Fruit fly (Drosophila melanogaster) whole organism, embryonic: Measurements from ENCODE around the gene CG7879.

ENCODE experiments used
- Adf1 ChIP-seq: fragments of 200-800 bp; sonication (Bioruptor generic); IDR thresholded peaks from 2 replicates; pipeline ENCODE4 v1.3.6; 2022; ENCODE audit warnings: missing biosample characterization, missing genetic modification characterization
- Bgb ChIP-seq: fragments of 200-800 bp; sonication (Bioruptor generic); IDR thresholded peaks from 2 replicates; pipeline ENCODE4 v1.3.6; 2022; ENCODE audit warnings: missing biosample characterization, missing genetic modification characterization; ENCODE audit not compliant: partially characterized antibody
- CG10431 ChIP-seq: fragments of 200-800 bp; sonication (Bioruptor generic); optimal IDR thresholded peaks from 3 replicates; lab custom pipeline; 2018; ENCODE audit warnings: missing biosample characterization, mild to moderate bottlenecking, missing genetic modification characterization
- CG10462 ChIP-seq: fragments of 200-800 bp; sonication (Bioruptor generic); optimal IDR thresholded peaks from 2 replicates; lab custom pipeline; 2016; ENCODE audit warnings: missing biosample characterization, missing genetic modification characterization
- CG12104 ChIP-seq: fragments of 200-800 bp; sonication (Bioruptor generic); optimal IDR thresholded peaks from 3 replicates; lab custom pipeline; 2016; ENCODE audit warnings: missing biosample characterization, missing genetic modification characterization
- CG12299 ChIP-seq: fragments of 200-800 bp; sonication (Bioruptor generic); optimal IDR thresholded peaks from 2 replicates; lab custom pipeline; 2018; ENCODE audit warnings: missing biosample characterization, mild to moderate bottlenecking, missing genetic modification characterization
- CG12744 ChIP-seq: fragments of 200-800 bp; sonication (Bioruptor generic); optimal IDR thresholded peaks from 2 replicates; lab custom pipeline; 2016; ENCODE audit warnings: missing biosample characterization, missing genetic modification characterization
- CG13287 ChIP-seq: fragments of 200-800 bp; sonication (Bioruptor generic); IDR thresholded peaks from 2 replicates; pipeline ENCODE4 v1.3.6; 2022; ENCODE audit warnings: missing biosample characterization, missing genetic modification characterization; ENCODE audit not compliant: partially characterized antibody
- CG13894 ChIP-seq: fragments of 200-800 bp; sonication (Bioruptor generic); optimal IDR thresholded peaks from 3 replicates; lab custom pipeline; 2018; ENCODE audit warnings: missing biosample characterization, mild to moderate bottlenecking, missing genetic modification characterization, moderate library complexity
- CG14014 ChIP-seq: fragments of 200-800 bp; sonication (Bioruptor generic); IDR thresholded peaks from 2 replicates; pipeline ENCODE4 v1.3.6; 2022; ENCODE audit warnings: missing biosample characterization, missing genetic modification characterization
- CG14710 ChIP-seq: fragments of 200-800 bp; sonication (Bioruptor generic); optimal IDR thresholded peaks from 3 replicates; lab custom pipeline; 2019; ENCODE audit warnings: missing biosample characterization, mild to moderate bottlenecking, missing genetic modification characterization, moderate library complexity
- CG15514 ChIP-seq: fragments of 200-800 bp; sonication (Bioruptor generic); optimal IDR thresholded peaks from 3 replicates; lab custom pipeline; 2017; ENCODE audit warnings: missing biosample characterization, missing genetic modification characterization, mild to moderate bottlenecking, moderate library complexity, missing genetic modification reagents
- CG16779 ChIP-seq: fragments of 200-800 bp; sonication (Bioruptor generic); IDR thresholded peaks from 2 replicates; pipeline ENCODE4 v1.3.6; 2022; ENCODE audit warnings: missing biosample characterization, missing genetic modification characterization
- CG17186 ChIP-seq: fragments of 200-800 bp; sonication (Bioruptor generic); optimal IDR thresholded peaks from 3 replicates; lab custom pipeline; 2017; ENCODE audit warnings: missing biosample characterization, missing genetic modification reagents, missing genetic modification characterization
- CG17612 ChIP-seq: fragments of 200-800 bp; sonication (Bioruptor generic); IDR thresholded peaks from 2 replicates; pipeline ENCODE4 v1.3.6; 2022; ENCODE audit warnings: missing biosample characterization, missing genetic modification characterization
- CG17829 ChIP-seq: fragments of 200-800 bp; optimal IDR thresholded peaks from 2 replicates; lab custom pipeline; 2019; ENCODE audit warnings: missing biosample characterization, mild to moderate bottlenecking, missing genetic modification characterization, moderate library complexity
- CG3407 ChIP-seq: fragments of 200-800 bp; sonication (Bioruptor generic); optimal IDR thresholded peaks from 2 replicates; lab custom pipeline; 2018; ENCODE audit warnings: missing biosample characterization, mild to moderate bottlenecking, missing genetic modification characterization
- CG34376 ChIP-seq: fragments of 200-800 bp; sonication (Bioruptor generic); optimal IDR thresholded peaks from 2 replicates; lab custom pipeline; 2018; ENCODE audit warnings: missing biosample characterization, mild to moderate bottlenecking, missing genetic modification characterization
- CG4360 ChIP-seq: fragments of 200-800 bp; sonication (Bioruptor generic); IDR thresholded peaks from 2 replicates; pipeline ENCODE4 v1.3.6; 2022; ENCODE audit warnings: missing biosample characterization, missing genetic modification characterization
- CG6689 ChIP-seq: fragments of 200-800 bp; sonication (Bioruptor generic); IDR thresholded peaks from 2 replicates; pipeline ENCODE4 v1.3.6; 2022; ENCODE audit warnings: missing biosample characterization, missing genetic modification characterization
- CG7556 ChIP-seq: fragments of 200-800 bp; sonication (Bioruptor generic); optimal IDR thresholded peaks from 2 replicates; lab custom pipeline; 2017; ENCODE audit warnings: missing biosample characterization, mild to moderate bottlenecking, missing genetic modification characterization
- CG7987 ChIP-seq: fragments of 200-800 bp; sonication (Bioruptor generic); optimal IDR thresholded peaks from 2 replicates; lab custom pipeline; 2018; ENCODE audit warnings: missing biosample characterization, mild to moderate bottlenecking, missing genetic modification characterization, moderate library complexity
- CTCF ChIP-seq: fragments of 200-800 bp; sonication (Bioruptor generic); optimal IDR thresholded peaks from 2 replicates; lab custom pipeline; 2017; ENCODE audit warnings: missing biosample characterization, mild to moderate bottlenecking, missing genetic modification characterization, moderate library complexity
- CoRest ChIP-seq: fragments of 200-800 bp; sonication (Bioruptor generic); optimal IDR thresholded peaks from 3 replicates; lab custom pipeline; 2018; ENCODE audit warnings: missing biosample characterization, mild to moderate bottlenecking, missing genetic modification characterization, moderate library complexity
- D ChIP-seq, 2 experiments: fragments of 200-800 bp in 1 of 2; fragments of >200 bp in 1 of 2; sonication (Bioruptor generic) in 1 of 2; optimal IDR thresholded peaks; 2 replicates in 1 of 2; 3 replicates in 1 of 2; lab custom pipeline; 2017; ENCODE audit warnings: mild to moderate bottlenecking in 1 of 2, missing biosample characterization in 1 of 2, missing genetic modification characterization in 1 of 2, missing genetic modification reagents in 1 of 2
- D19B ChIP-seq: fragments of 200-800 bp; sonication (Bioruptor generic); optimal IDR thresholded peaks from 2 replicates; lab custom pipeline; 2017; ENCODE audit warnings: missing biosample characterization, mild to moderate bottlenecking, missing genetic modification characterization
- E2f2 ChIP-seq: fragments of 200-800 bp; sonication (Bioruptor generic); IDR thresholded peaks from 2 replicates; pipeline ENCODE4 v1.3.6; 2022; ENCODE audit warnings: missing biosample characterization, missing genetic modification characterization
- Ets65A ChIP-seq: fragments of 200-800 bp; sonication (Bioruptor generic); peaks from one replicate; lab custom pipeline; 2016; ENCODE audit warnings: missing biosample characterization, missing genetic modification characterization
- Ets97D ChIP-seq: fragments of 200-800 bp; sonication (Bioruptor generic); optimal IDR thresholded peaks from 3 replicates; lab custom pipeline; 2016; ENCODE audit warnings: missing biosample characterization, missing genetic modification characterization
- Gug ChIP-seq: fragments of 200-800 bp; sonication (Bioruptor generic); IDR thresholded peaks from 4 replicates; pipeline ENCODE4 v1.3.6; 2022; ENCODE audit warnings: missing biosample characterization, missing genetic modification characterization
- HmgD ChIP-seq: fragments of 200-800 bp; sonication (Bioruptor generic); optimal IDR thresholded peaks from 3 replicates; lab custom pipeline; 2016; ENCODE audit warnings: missing biosample characterization, missing genetic modification characterization
- MBD-R2 ChIP-seq: fragments of 200-800 bp; sonication (Bioruptor generic); IDR thresholded peaks from 2 replicates; pipeline ENCODE4 v1.3.6; 2022; ENCODE audit warnings: missing biosample characterization, missing genetic modification characterization
- Myb ChIP-seq: fragments of 200-800 bp; sonication (Bioruptor generic); optimal IDR thresholded peaks from 2 replicates; lab custom pipeline; 2016; ENCODE audit warnings: missing biosample characterization, missing genetic modification characterization
- Rfx ChIP-seq: fragments of 200-800 bp; sonication (Bioruptor generic); IDR thresholded peaks from 2 replicates; pipeline ENCODE4 v1.3.6; 2022; ENCODE audit warnings: missing biosample characterization, missing genetic modification characterization
- Scr ChIP-seq: fragments of 200-800 bp; sonication (Bioruptor generic); IDR thresholded peaks from 2 replicates; pipeline ENCODE4 v1.3.6; 2022; ENCODE audit warnings: missing biosample characterization, missing genetic modification characterization; ENCODE audit not compliant: partially characterized antibody
- TFAM ChIP-seq: fragments of 200-800 bp; sonication (Bioruptor generic); optimal IDR thresholded peaks from 2 replicates; lab custom pipeline; 2017; ENCODE audit warnings: missing biosample characterization, missing genetic modification characterization, inconsistent platforms
- Tbp ChIP-seq: fragments of >200 bp; optimal IDR thresholded peaks from 2 replicates; lab custom pipeline; 2018; ENCODE audit warnings: missing biosample characterization, missing genetic modification characterization
- Xbp1 ChIP-seq: fragments of 200-800 bp; sonication (Bioruptor generic); optimal IDR thresholded peaks from 3 replicates; lab custom pipeline; 2016; ENCODE audit warnings: missing biosample characterization, mild to moderate bottlenecking, missing genetic modification characterization
- cwo ChIP-seq: fragments of 200-800 bp; sonication (Bioruptor generic); optimal IDR thresholded peaks from 3 replicates; lab custom pipeline; 2017; ENCODE audit warnings: missing biosample characterization, missing genetic modification characterization, mild to moderate bottlenecking, moderate library complexity, missing genetic modification reagents
- gsb-n ChIP-seq: fragments of 200-800 bp; sonication (Bioruptor generic); optimal IDR thresholded peaks from 3 replicates; lab custom pipeline; 2018; ENCODE audit warnings: missing biosample characterization, mild to moderate bottlenecking, missing genetic modification characterization
- her ChIP-seq: fragments of 200-800 bp; sonication (Bioruptor generic); optimal IDR thresholded peaks from 2 replicates; lab custom pipeline; 2016; ENCODE audit warnings: missing biosample characterization, missing genetic modification characterization
- hkb ChIP-seq, 2 experiments: fragments of 200-800 bp in 1 of 2; fragments of >200 bp in 1 of 2; sonication (Bioruptor generic) in 1 of 2; IDR thresholded peaks in 1 of 2; optimal IDR thresholded peaks in 1 of 2; 2 replicates each; pipeline versions ENCODE4 v1.3.6 to Lab custom; 2017 to 2022; ENCODE audit warnings: missing biosample characterization in 1 of 2, missing genetic modification characterization in 1 of 2
- knrl ChIP-seq: fragments of 200-800 bp; sonication (Bioruptor generic); IDR thresholded peaks from 3 replicates; pipeline ENCODE4 v1.3.6; 2022; ENCODE audit warnings: missing biosample characterization, missing genetic modification characterization; ENCODE audit not compliant: partially characterized antibody
- mld ChIP-seq: fragments of 200-800 bp; sonication (Bioruptor generic); IDR thresholded peaks from 3 replicates; pipeline ENCODE4 v1.3.6; 2022; ENCODE audit warnings: missing biosample characterization, missing genetic modification characterization; ENCODE audit not compliant: partially characterized antibody
- rib ChIP-seq: fragments of 200-800 bp; sonication (Bioruptor generic); IDR thresholded peaks from 2 replicates; pipeline ENCODE4 v1.3.6; 2022; ENCODE audit warnings: missing biosample characterization, missing genetic modification characterization
- row ChIP-seq: fragments of 200-800 bp; sonication (Bioruptor generic); IDR thresholded peaks from 3 replicates; pipeline ENCODE4 v1.3.6; 2022; ENCODE audit warnings: missing biosample characterization, missing genetic modification characterization
- sens ChIP-seq: fragments of 200-800 bp; sonication (Bioruptor generic); peaks from one replicate; lab custom pipeline; 2016; ENCODE audit warnings: missing biosample characterization, missing genetic modification characterization
- slbo ChIP-seq: fragments of 200-800 bp; sonication (Bioruptor generic); IDR thresholded peaks from 2 replicates; pipeline ENCODE4 v1.3.6; 2022; ENCODE audit warnings: missing biosample characterization, missing genetic modification characterization

CG7879 gene

dm6 chr3L:1602064-1602832, 33.8 kb upstream of the CG7879 start, which contains the start of gene CG12104 (continued):
- TF ChIP-seq CG14014: no peak
- peak; percentile 54; the same call in 1 of the 2 replicates for TF ChIP-seq rib (GFP tag; lab: Robert Waterston, UW)
- no peak for TF ChIP-seq Gug (GFP tag; lab: Robert Waterston, UW)
- peak; percentile 12 for TF ChIP-seq CG7987
- no peak for TF ChIP-seq Tbp (GFP tag; lab: Kevin White, UChicago)
- TF ChIP-seq CG12104 (GFP tag; lab: Kevin White, UChicago): peak; percentile 88
- TF ChIP-seq CG17186 (GFP tag; lab: Kevin White, UChicago): peak; percentile 18
- TF ChIP-seq CG15514 (GFP tag; lab: Kevin White, UChicago): peak; percentile 99
- TF ChIP-seq CG4360 (GFP tag; lab: Robert Waterston, UW): no peak
- TF ChIP-seq Ets65A (GFP tag; lab: Kevin White, UChicago): peak; percentile 86
- TF ChIP-seq CG10431 (GFP tag; lab: Kevin White, UChicago): peak; percentile 51
- TF ChIP-seq CG13894 (tag; lab: Kevin White, UChicago): no peak
- TF ChIP-seq TFAM (GFP tag; lab: Kevin White, UChicago): no peak
- no peak for TF ChIP-seq HmgD
- TF ChIP-seq CG7556 (GFP tag; lab: Kevin White, UChicago): no peak
- TF ChIP-seq cwo: peak; percentile 40
- TF ChIP-seq CG13287 (GFP tag; lab: Robert Waterston, UW): 0 out of 2 replicates have a peak, but pooled peaks have one; percentile 20
- no peak for TF ChIP-seq D (optimal IDR thresholded peaks at IDR 0.05; lab: Kevin White, UChicago)
- peak; percentile 14 for TF ChIP-seq D (GFP tag; optimal IDR thresholded peaks at IDR 0.05; lab: Kevin White, UChicago)
- TF ChIP-seq CTCF (GFP tag; lab: Kevin White, UChicago): peak; percentile 5
- 0 out of 3 replicates have a peak, but pooled peaks have one; percentile 21 for TF ChIP-seq knrl (GFP tag; lab: Robert Waterston, UW)
- TF ChIP-seq row (GFP tag; lab: Robert Waterston, UW): peak; percentile 71
- peak; percentile 90 for TF ChIP-seq Ets97D (GFP tag; lab: Kevin White, UChicago)
- peak; percentile 75 for TF ChIP-seq MBD-R2 (GFP tag; lab: Robert Waterston, UW)
- no peak for TF ChIP-seq D19B (GFP tag; lab: Kevin White, UChicago)
- TF ChIP-seq Bgb (GFP tag; lab: Robert Waterston, UW): peak; percentile 27; the same call in 1 of the 2 replicates
- peak; percentile 38; the same call in 1 of the 2 replicates for TF ChIP-seq slbo (GFP tag; lab: Robert Waterston, UW)
- TF ChIP-seq Myb (GFP tag; lab: Kevin White, UChicago): peak; percentile 82
- peak; percentile 42 for TF ChIP-seq CoRest (tag; lab: Kevin White, UChicago)
- TF ChIP-seq Adf1 (GFP tag; lab: Robert Waterston, UW): peak; percentile 73
- no peak for TF ChIP-seq CG17612 (GFP tag; lab: Robert Waterston, UW)
- peak; percentile 21; the same call in 1 of the 2 replicates for TF ChIP-seq Scr (GFP tag; lab: Robert Waterston, UW)
- TF ChIP-seq E2f2 (GFP tag; lab: Robert Waterston, UW): peak; percentile 35; the same call in 1 of the 2 replicates
- peak; percentile 55 for TF ChIP-seq CG34376 (GFP tag; lab: Kevin White, UChicago)
- no peak for TF ChIP-seq Xbp1 (GFP tag; lab: Kevin White, UChicago)
- TF ChIP-seq her (GFP tag; lab: Kevin White, UChicago): no peak
- no peak for TF ChIP-seq hkb (optimal IDR thresholded peaks at IDR 0.05; lab: Kevin White, UChicago)
- 0 out of 2 replicates have a peak, but pooled peaks have one; percentile 8 for TF ChIP-seq hkb (GFP tag; IDR thresholded peaks at IDR 0.05; lab: Robert Waterston, UW)
- no peak for TF ChIP-seq CG12744 (GFP tag; lab: Kevin White, UChicago)
- 0 out of 3 replicates have a peak, but pooled peaks have one; percentile 42 for TF ChIP-seq mld
- TF ChIP-seq CG3407 (GFP tag; lab: Kevin White, UChicago): peak; percentile 23
- TF ChIP-seq sens: peak; percentile 67
- peak; percentile 57 for TF ChIP-seq CG14710
- peak; percentile 29 for TF ChIP-seq CG12299
- TF ChIP-seq CG10462 (GFP tag; lab: Kevin White, UChicago): peak; percentile 24
- peak; percentile 29 for TF ChIP-seq CG17829 (tag; lab: Kevin White, UChicago)
- 0 out of 2 replicates have a peak, but pooled peaks have one; percentile 8 for TF ChIP-seq CG6689 (GFP tag; lab: Robert Waterston, UW)
- TF ChIP-seq Rfx (GFP tag; lab: Robert Waterston, UW): no peak
- TF ChIP-seq CG16779 (GFP tag; lab: Robert Waterston, UW): no peak
- peak; percentile 44 for TF ChIP-seq gsb-n
